Worm (Caenorhabditis elegans): ENCODE measurements around the gene srj-52.

The srj-52 gene

DNA sequence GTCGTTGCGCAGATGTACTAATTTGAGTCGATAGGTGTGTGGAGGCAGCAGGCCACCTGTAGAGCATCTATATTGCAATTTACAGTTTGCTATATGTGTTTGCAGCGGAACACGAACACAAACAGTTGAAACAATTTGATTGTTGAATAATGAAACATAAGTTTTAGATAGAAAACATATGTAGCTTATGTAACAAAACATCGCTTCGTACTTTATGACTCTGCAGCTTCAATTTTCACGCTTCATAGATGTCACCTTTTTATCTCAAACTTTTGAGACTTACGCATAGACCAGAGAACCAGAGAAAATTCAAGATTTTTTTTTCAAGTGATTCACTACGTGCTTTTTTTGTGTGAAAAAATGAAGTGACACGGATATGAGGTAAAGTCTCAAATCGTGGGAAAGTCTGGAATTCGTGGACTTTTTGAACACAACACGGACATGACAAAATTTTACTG lies 28.1 kb upstream of the srj-52 start, which contains the start of gene fbxb-72 (continued):
- TF ChIP-seq egl-44 (GFP tag; IDR thresholded peaks at IDR 0.05): no peak; the same call in 1 of the 2 replicates
- peak; percentile 90 for TF ChIP-seq repo-1 (tag; optimal IDR thresholded peaks at IDR 0.05)
- TF ChIP-seq unc-130 (GFP tag; optimal IDR thresholded peaks at IDR 0.05): no peak
- TF ChIP-seq tlf-1 (GFP tag; optimal IDR thresholded peaks at IDR 0.05): peak; percentile 89
- TF ChIP-seq B0336.3 (GFP tag; IDR thresholded peaks at IDR 0.05): peak; percentile 77
- no peak for TF ChIP-seq C17E4.6 (GFP tag; IDR thresholded peaks at IDR 0.05)
- TF ChIP-seq Y95B8A.8 (GFP tag; IDR thresholded peaks at IDR 0.05): peak; percentile 81; the same call in 1 of the 2 replicates
- TF ChIP-seq rcor-1 (GFP tag; IDR thresholded peaks at IDR 0.05): no peak
- peak; percentile 52 for TF ChIP-seq pbrm-1 (GFP tag; IDR thresholded peaks at IDR 0.05)
- peak; percentile 25 for TF ChIP-seq akir-1 (GFP tag; optimal IDR thresholded peaks at IDR 0.05)
- peak; percentile 78 for TF ChIP-seq K11D2.4 (GFP tag; IDR thresholded peaks at IDR 0.05)
- TF ChIP-seq ztf-26 (tag; optimal IDR thresholded peaks at IDR 0.05): peak; percentile 68
- TF ChIP-seq F33H1.4 (GFP tag; IDR thresholded peaks at IDR 0.05): no peak
- no peak for TF ChIP-seq lsy-27 (tag; optimal IDR thresholded peaks at IDR 0.05; ENCODE audit: borderline replicate concordance, insufficient read depth)
- TF ChIP-seq B0261.1 (tag; optimal IDR thresholded peaks at IDR 0.05): no peak
- TF ChIP-seq gei-17 (GFP tag; optimal IDR thresholded peaks at IDR 0.05): peak; percentile 38
- TF ChIP-seq nhr-90 (tag; optimal IDR thresholded peaks at IDR 0.05): peak; percentile 11
- TF ChIP-seq dpl-1 (GFP tag; optimal IDR thresholded peaks at IDR 0.05): no peak
- TF ChIP-seq ztf-3 (GFP tag; optimal IDR thresholded peaks at IDR 0.05): no peak
- peak; percentile 95 for TF ChIP-seq ZK185.1 (tag; optimal IDR thresholded peaks at IDR 0.05; ENCODE audit: poor library complexity, severe bottlenecking)
- TF ChIP-seq tbx-9 (tag; optimal IDR thresholded peaks at IDR 0.05; ENCODE audit: borderline replicate concordance): no peak
- no peak for TF ChIP-seq lsl-1 (GFP tag; optimal IDR thresholded peaks at IDR 0.05)
- no peak for TF ChIP-seq fkh-3 (tag; optimal IDR thresholded peaks at IDR 0.05)
- no peak for TF ChIP-seq bed-2 (GFP tag; IDR thresholded peaks at IDR 0.05)
- peak; percentile 66 for TF ChIP-seq atf-7 (tag; optimal IDR thresholded peaks at IDR 0.05)
- no peak for TF ChIP-seq egrh-3 (GFP tag; IDR thresholded peaks at IDR 0.05)
- peak; percentile 46 for TF ChIP-seq zim-3 (tag; optimal IDR thresholded peaks at IDR 0.05)
- TF ChIP-seq let-526 (GFP tag; IDR thresholded peaks at IDR 0.05): 0 out of 2 replicates have a peak, but pooled peaks have one; percentile 11
- no peak for TF ChIP-seq ztf-25 (GFP tag; IDR thresholded peaks at IDR 0.05)
- peak; percentile 74 for TF ChIP-seq athp-1 (tag; optimal IDR thresholded peaks at IDR 0.05)
- peak; percentile 81; the same call in 1 of the 2 replicates for TF ChIP-seq Y56A3A.18 (GFP tag; IDR thresholded peaks at IDR 0.05)
- TF ChIP-seq snpc-4 (GFP tag; optimal IDR thresholded peaks at IDR 0.05): no peak
- TF ChIP-seq snpc-4 (tag; optimal IDR thresholded peaks at IDR 0.05): peak in 3 of 4 experiments; percentile 1 to 41 (median 34)
- TF ChIP-seq nhr-179 (tag; optimal IDR thresholded peaks at IDR 0.05): no peak
- TF ChIP-seq ceh-91 (GFP tag; IDR thresholded peaks at IDR 0.05): no peak
- TF ChIP-seq somi-1 (GFP tag; optimal IDR thresholded peaks at IDR 0.05): peak; percentile 73
- no peak for TF ChIP-seq efl-1 (GFP tag; optimal IDR thresholded peaks at IDR 0.05)
- TF ChIP-seq F22D6.2 (tag; optimal IDR thresholded peaks at IDR 0.05): peak; percentile 85
- no peak for TF ChIP-seq ceh-100 (GFP tag; IDR thresholded peaks at IDR 0.05)
- peak; percentile 84 for TF ChIP-seq F52B5.7 (tag; optimal IDR thresholded peaks at IDR 0.05)
- TF ChIP-seq chd-7 (tag; optimal IDR thresholded peaks at IDR 0.05): peak; percentile 77
- no peak for TF ChIP-seq unc-62 (GFP tag; optimal IDR thresholded peaks at IDR 0.05)
- 0 out of 2 replicates have a peak, but pooled peaks have one; percentile 3 for TF ChIP-seq hmg-20 (GFP tag; IDR thresholded peaks at IDR 0.05)
- no peak for TF ChIP-seq ets-4 (GFP tag; optimal IDR thresholded peaks at IDR 0.05)
- TF ChIP-seq ccch-3 (GFP tag; optimal IDR thresholded peaks at IDR 0.05): no peak
- TF ChIP-seq F39B2.1 (GFP tag; IDR thresholded peaks at IDR 0.05): no peak
- no peak for TF ChIP-seq F49E8.2 (tag; optimal IDR thresholded peaks at IDR 0.05; ENCODE audit: insufficient read depth)
- TF ChIP-seq ztf-28 (GFP tag; IDR thresholded peaks at IDR 0.05): no peak
- TF ChIP-seq him-1 (tag; optimal IDR thresholded peaks at IDR 0.05): no peak

Measured in whole organism, young adult.